Worm (Caenorhabditis elegans) whole organism, midembryonic: ENCODE data around the gene ccpp-6.

ENCODE experiments used
- T22C8.4 ChIP-seq: fragments of 200-800 bp; sonication (Bioruptor generic); IDR thresholded peaks from 2 replicates; pipeline ENCODE4 v1.3.6; 2022; ENCODE audit warnings: missing genetic modification characterization, missing compliant biosample characterization
- ztf-29 ChIP-seq: fragments of 200-800 bp; sonication (Bioruptor generic); IDR thresholded peaks from 2 replicates; pipeline ENCODE4 v1.3.6; 2022; ENCODE audit warnings: missing genetic modification reagents, missing genetic modification characterization, missing compliant biosample characterization

ce11 chrII:5340672-5341568 lies 46.2 kb downstream of the ccpp-6 start:
- no peak for TF ChIP-seq T22C8.4 (GFP tag; lab: Robert Waterston, UW)
- no peak for TF ChIP-seq ztf-29 (GFP tag; lab: Robert Waterston, UW)
